Worm (Caenorhabditis elegans): ENCODE measurements around the gene C02F4.5.

C02F4.5 gene

DNA sequence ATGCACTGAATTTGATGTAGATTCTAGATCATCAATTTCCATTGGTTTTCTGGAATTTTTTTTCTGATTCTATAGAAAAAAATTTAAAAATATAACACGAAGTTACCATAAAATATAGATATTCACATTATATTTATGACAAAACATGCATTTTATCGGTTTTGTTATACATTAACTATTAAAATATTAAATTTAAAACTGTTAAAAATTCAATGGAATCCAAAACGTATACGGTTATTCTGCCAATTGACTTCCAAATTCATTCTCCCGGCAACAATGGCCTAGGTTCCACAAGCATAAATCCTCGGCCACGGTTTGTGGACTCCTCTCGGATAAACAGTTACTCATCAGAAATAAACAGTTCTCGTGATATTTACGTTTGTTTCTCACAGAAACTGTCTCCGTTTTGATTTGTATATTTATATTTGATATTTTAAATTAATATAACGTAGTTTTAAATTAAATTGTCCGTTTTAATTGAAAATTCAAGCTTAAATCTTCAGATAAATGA lies 40.3 kb downstream of the C02F4.5 start, which contains the start of the genes F01D4.5 and ced-5 (continued):
- TF ChIP-seq nhr-77 (tag; optimal IDR thresholded peaks at IDR 0.05), result no peak
- TF ChIP-seq nhr-48 (tag; optimal IDR thresholded peaks at IDR 0.05), result peak; percentile 32
- TF ChIP-seq nhr-102 (tag; optimal IDR thresholded peaks at IDR 0.05), result peak; percentile 73
- TF ChIP-seq duxl-1 (tag; optimal IDR thresholded peaks at IDR 0.05; ENCODE audit: poor library complexity), result peak; percentile 90
- TF ChIP-seq nhr-25 (tag; optimal IDR thresholded peaks at IDR 0.05; ENCODE audit: borderline replicate concordance, insufficient read depth), result no peak
- TF ChIP-seq lsy-2 (tag; optimal IDR thresholded peaks at IDR 0.05), result peak in 1 of 2 experiments; percentile 89
- peak; percentile 36 for TF ChIP-seq nhr-28 (tag; optimal IDR thresholded peaks at IDR 0.05)
- peak; percentile 30 for TF ChIP-seq mxl-3 (GFP tag; optimal IDR thresholded peaks at IDR 0.05)
- 0 out of 2 replicates have a peak, but pooled peaks have one; percentile 40 for TF ChIP-seq Y48G9A.11 (GFP tag; IDR thresholded peaks at IDR 0.05)
- TF ChIP-seq D1046.2 (GFP tag; IDR thresholded peaks at IDR 0.05), result no peak
- TF ChIP-seq F10B5.3 (tag; optimal IDR thresholded peaks at IDR 0.05), result peak; percentile 69
- TF ChIP-seq hif-1 (tag; optimal IDR thresholded peaks at IDR 0.05), result peak in 1 of 2 experiments; percentile 90
- peak; percentile 85 for TF ChIP-seq dpl-1 (GFP tag; optimal IDR thresholded peaks at IDR 0.05)
- TF ChIP-seq nhr-111 (GFP tag; optimal IDR thresholded peaks at IDR 0.05), result no peak
- TF ChIP-seq T26A8.4 (GFP tag; IDR thresholded peaks at IDR 0.05), result peak; percentile 21; the same call in 1 of the 2 replicates
- TF ChIP-seq lir-3 (tag; optimal IDR thresholded peaks at IDR 0.05), result peak; percentile 20
- TF ChIP-seq mdt-29 (GFP tag; IDR thresholded peaks at IDR 0.05), result no peak
- TF ChIP-seq pha-4 (GFP tag; IDR thresholded peaks at IDR 0.05), result no peak
- TF ChIP-seq pha-4 (tag; optimal IDR thresholded peaks at IDR 0.05), result peak; percentile 45
- TF ChIP-seq hlh-30 (tag; optimal IDR thresholded peaks at IDR 0.05; ENCODE audit: insufficient read depth), result peak; percentile 66
- peak; percentile 87 for TF ChIP-seq unc-130 (GFP tag; optimal IDR thresholded peaks at IDR 0.05)
- peak; percentile 73 for TF ChIP-seq T20F7.1 (GFP tag; optimal IDR thresholded peaks at IDR 0.05)
- TF ChIP-seq F49E8.2 (tag; optimal IDR thresholded peaks at IDR 0.05; ENCODE audit: borderline replicate concordance), result peak; percentile 71
- no peak for TF ChIP-seq ceh-28 (tag; optimal IDR thresholded peaks at IDR 0.05)
- no peak for TF ChIP-seq nhr-237 (tag; optimal IDR thresholded peaks at IDR 0.05)
- peak; percentile 99 for TF ChIP-seq mes-2 (tag; optimal IDR thresholded peaks at IDR 0.05; ENCODE audit: poor library complexity, severe bottlenecking)
- TF ChIP-seq ztf-11 (tag; optimal IDR thresholded peaks at IDR 0.05), result no peak
- TF ChIP-seq lin-13 (GFP tag; optimal IDR thresholded peaks at IDR 0.05), result no peak
- TF ChIP-seq spr-1 (tag; optimal IDR thresholded peaks at IDR 0.05), result peak; percentile 35
- TF ChIP-seq Y105C5A.15 (GFP tag; IDR thresholded peaks at IDR 0.05), result no peak
- TF ChIP-seq ztf-7 (tag; optimal IDR thresholded peaks at IDR 0.05), result peak; percentile 65
- TF ChIP-seq daf-16 (GFP tag; optimal IDR thresholded peaks at IDR 0.05), result peak; percentile 4 to 24
- TF ChIP-seq daf-16 (tag; optimal IDR thresholded peaks at IDR 0.05), result peak; percentile 87

DNA sequence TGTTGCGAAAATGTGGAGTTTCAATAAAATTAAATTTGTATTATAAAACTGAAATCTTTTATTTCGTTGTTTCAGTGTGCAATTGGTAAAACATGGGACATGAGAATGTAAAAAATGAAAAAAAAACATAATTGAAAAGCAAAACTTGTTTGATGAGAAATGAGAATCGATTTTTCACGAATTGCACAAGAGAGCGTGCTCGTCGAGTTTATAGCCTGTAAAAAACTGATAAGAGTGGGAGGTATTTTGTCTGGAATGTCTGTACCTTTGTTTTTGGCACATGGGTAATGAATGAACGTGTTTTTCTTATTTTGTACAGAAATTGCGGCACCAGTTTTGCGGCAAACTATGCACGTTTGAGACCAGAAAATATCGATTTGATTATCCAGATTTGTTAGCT lies 41.4 kb downstream of the C02F4.5 start:
- TF ChIP-seq lsy-2 (tag; optimal IDR thresholded peaks at IDR 0.05) (no peak), mep-1 (tag; optimal IDR thresholded peaks at IDR 0.05) (no peak), ces-1 (GFP tag; optimal IDR thresholded peaks at IDR 0.05) (no peak), attf-4 (tag; optimal IDR thresholded peaks at IDR 0.05) (no peak), F44E2.7 (GFP tag; IDR thresholded peaks at IDR 0.05) (no peak), F37D6.2 (tag; optimal IDR thresholded peaks at IDR 0.05) (no peak), aha-1 (tag) (no peak), fos-1 (tag; optimal IDR thresholded peaks at IDR 0.05) (no peak), hlh-30 (tag; optimal IDR thresholded peaks at IDR 0.05; ENCODE audit: insufficient read depth) (peak; percentile 22), egl-27 (tag; optimal IDR thresholded peaks at IDR 0.05) (no peak), ctbp-1 (GFP tag; IDR thresholded peaks at IDR 0.05) (no peak), zip-2 (tag; optimal IDR thresholded peaks at IDR 0.05) (no peak), jun-1 (tag; optimal IDR thresholded peaks at IDR 0.05) (no peak), ama-1 (optimal IDR thresholded peaks at IDR 0.05) (no peak), arid-1 (GFP tag; conservative IDR thresholded peaks at IDR 0.05) (no peak), fkh-10 (GFP tag; optimal IDR thresholded peaks at IDR 0.05) (no peak), nhr-77 (tag; optimal IDR thresholded peaks at IDR 0.05) (no peak), dmd-6 (GFP tag; IDR thresholded peaks at IDR 0.05) (0 out of 2 replicates have a peak, but pooled peaks have one; percentile 9), mdl-1 (tag; optimal IDR thresholded peaks at IDR 0.05) (peak in 1 of 2 experiments; percentile 7), pqm-1 (tag; optimal IDR thresholded peaks at IDR 0.05) (peak; percentile 26), mes-2 (tag; optimal IDR thresholded peaks at IDR 0.05; ENCODE audit: poor library complexity, severe bottlenecking) (no peak), ceh-32 (tag; optimal IDR thresholded peaks at IDR 0.05; ENCODE audit: poor library complexity) (no peak), nhr-111 (GFP tag; optimal IDR thresholded peaks at IDR 0.05) (no peak), nhr-28 (tag; optimal IDR thresholded peaks at IDR 0.05) (peak; percentile 26), lir-3 (tag; optimal IDR thresholded peaks at IDR 0.05) (no peak)
